Fruit fly (Drosophila melanogaster) whole organism, embryonic: ENCODE data around the gene CG14153.

Experiments
- Antp ChIP-seq: fragments of 200-800 bp; sonication (Bioruptor generic); optimal IDR thresholded peaks from 3 replicates; lab custom pipeline; 2016; ENCODE audit warnings: missing biosample characterization, missing genetic modification characterization
- Atf3 ChIP-seq: fragments of 200-800 bp; sonication (Bioruptor generic); optimal IDR thresholded peaks from 3 replicates; lab custom pipeline; 2016; ENCODE audit warnings: missing biosample characterization, missing genetic modification characterization
- Awh ChIP-seq: fragments of 200-800 bp; sonication (Bioruptor generic); IDR thresholded peaks from 2 replicates; pipeline ENCODE4, ENCODE4 v1.3.6; 2022; ENCODE audit warnings: missing biosample characterization, missing genetic modification characterization
- Bgb ChIP-seq: fragments of 200-800 bp; sonication (Bioruptor generic); IDR thresholded peaks from 2 replicates; pipeline ENCODE4 v1.3.6; 2022; ENCODE audit warnings: missing biosample characterization, missing genetic modification characterization; ENCODE audit not compliant: partially characterized antibody
- Blimp-1 ChIP-seq: fragments of 200-800 bp; sonication (Bioruptor generic); optimal IDR thresholded peaks from 3 replicates; lab custom pipeline; 2018; ENCODE audit warnings: missing biosample characterization, missing genetic modification characterization, mild to moderate bottlenecking, moderate library complexity, missing genetic modification reagents
- CG11093 ChIP-seq: fragments of 200-800 bp; sonication (Bioruptor generic); IDR thresholded peaks from 3 replicates; pipeline ENCODE4 v1.3.6; 2022; ENCODE audit warnings: missing biosample characterization, missing genetic modification characterization
- CG11456 ChIP-seq: fragments of 200-800 bp; sonication (Bioruptor generic); IDR thresholded peaks from 3 replicates; pipeline ENCODE4 v1.3.6; 2022; ENCODE audit warnings: missing biosample characterization, missing genetic modification characterization
- CG13287 ChIP-seq: fragments of 200-800 bp; sonication (Bioruptor generic); IDR thresholded peaks from 2 replicates; pipeline ENCODE4 v1.3.6; 2022; ENCODE audit warnings: missing biosample characterization, missing genetic modification characterization; ENCODE audit not compliant: partially characterized antibody
- CG14667 ChIP-seq: fragments of 200-800 bp; sonication (Bioruptor generic); IDR thresholded peaks from 2 replicates; pipeline ENCODE4 v1.3.6; 2022; ENCODE audit warnings: missing biosample characterization, missing genetic modification characterization
- CG15011 ChIP-seq: fragments of 200-800 bp; sonication (Bioruptor generic); optimal IDR thresholded peaks from 3 replicates; lab custom pipeline; 2018; ENCODE audit warnings: missing biosample characterization, mild to moderate bottlenecking, missing genetic modification characterization
- CG15269 ChIP-seq: fragments of 200-800 bp; sonication (Bioruptor generic); optimal IDR thresholded peaks from 2 replicates; lab custom pipeline; 2018; ENCODE audit warnings: missing biosample characterization, mild to moderate bottlenecking, missing genetic modification characterization, moderate library complexity
- CG1529 ChIP-seq: fragments of 200-800 bp; sonication (Bioruptor generic); optimal IDR thresholded peaks from 3 replicates; lab custom pipeline; 2018; ENCODE audit warnings: missing biosample characterization, missing genetic modification characterization
- CG1647 ChIP-seq: fragments of 200-800 bp; sonication (Bioruptor generic); optimal IDR thresholded peaks from 3 replicates; lab custom pipeline; 2016; ENCODE audit warnings: missing biosample characterization, missing genetic modification characterization
- CG17361 ChIP-seq: fragments of 200-800 bp; sonication (Bioruptor generic); IDR thresholded peaks from 3 replicates; pipeline ENCODE4 v1.3.6; 2022; ENCODE audit warnings: missing biosample characterization, missing genetic modification characterization
- CG18011 ChIP-seq: fragments of 200-800 bp; sonication (Bioruptor generic); optimal IDR thresholded peaks from 2 replicates; lab custom pipeline; 2017; ENCODE audit warnings: missing biosample characterization, missing genetic modification characterization, mild to moderate bottlenecking, moderate library complexity, missing genotype
- CG1832 ChIP-seq: fragments of 200-800 bp; sonication (Bioruptor generic); optimal IDR thresholded peaks from 2 replicates; lab custom pipeline; 2017; ENCODE audit warnings: missing biosample characterization, mild to moderate bottlenecking, missing genetic modification characterization, inconsistent platforms
- CG30020 ChIP-seq: fragments of 200-800 bp; optimal IDR thresholded peaks from 2 replicates; lab custom pipeline; 2019; ENCODE audit warnings: missing biosample characterization, mild to moderate bottlenecking, missing genetic modification characterization, moderate library complexity
- CG3726 ChIP-seq: fragments of 200-800 bp; sonication (Bioruptor generic); IDR thresholded peaks from 3 replicates; pipeline ENCODE4, ENCODE4 v1.3.6; 2022; ENCODE audit warnings: missing biosample characterization, missing genetic modification characterization
- CG7271 ChIP-seq: fragments of 200-800 bp; sonication (Bioruptor generic); optimal IDR thresholded peaks from 2 replicates; lab custom pipeline; 2018; ENCODE audit warnings: missing biosample characterization, mild to moderate bottlenecking, missing genetic modification characterization, moderate library complexity
- CG9932 ChIP-seq: fragments of 200-800 bp; sonication (Bioruptor generic); IDR thresholded peaks from 2 replicates; pipeline ENCODE4 v1.3.6; 2022; ENCODE audit warnings: missing biosample characterization, missing genetic modification characterization
- Dbx ChIP-seq: fragments of 200-800 bp; sonication (Bioruptor generic); IDR thresholded peaks from 3 replicates; pipeline ENCODE4 v1.3.6; 2022; ENCODE audit warnings: missing biosample characterization, missing genetic modification characterization
- Drgx ChIP-seq: fragments of 200-800 bp; sonication (Bioruptor generic); IDR thresholded peaks from 2 replicates; pipeline ENCODE4 v1.3.6; 2022; ENCODE audit warnings: missing biosample characterization, missing genetic modification characterization
- HLH4C ChIP-seq: fragments of 200-800 bp; sonication (Bioruptor generic); IDR thresholded peaks from 3 replicates; pipeline ENCODE4 v1.3.6; 2022; ENCODE audit warnings: missing biosample characterization, missing genetic modification characterization; ENCODE audit not compliant: partially characterized antibody
- HLHmδ ChIP-seq: fragments of 200-800 bp; sonication (Bioruptor generic); optimal IDR thresholded peaks from 2 replicates; lab custom pipeline; 2018; ENCODE audit warnings: missing biosample characterization, mild to moderate bottlenecking, missing genetic modification characterization, moderate library complexity
- Hr3 ChIP-seq: fragments of 200-800 bp; sonication (Bioruptor generic); optimal IDR thresholded peaks from 3 replicates; lab custom pipeline; 2016; ENCODE audit warnings: missing biosample characterization, missing genetic modification characterization
- Hr51 ChIP-seq, 2 experiments: fragments of 200-800 bp; sonication (Bioruptor generic); optimal IDR thresholded peaks; 2 replicates in 1 of 2; 3 replicates in 1 of 2; lab custom pipeline; 2016 to 2018; ENCODE audit warnings: missing biosample characterization in 2 of 2, missing genetic modification characterization in 2 of 2, mild to moderate bottlenecking in 1 of 2, moderate library complexity in 1 of 2
- MESR4 ChIP-seq: fragments of 200-800 bp; sonication (Bioruptor generic); optimal IDR thresholded peaks from 2 replicates; lab custom pipeline; 2018; ENCODE audit warnings: missing biosample characterization, mild to moderate bottlenecking, missing genetic modification characterization, moderate library complexity
- Max ChIP-seq: fragments of 200-800 bp; sonication (Bioruptor generic); optimal IDR thresholded peaks from 2 replicates; lab custom pipeline; 2016; ENCODE audit warnings: missing biosample characterization, mild to moderate bottlenecking, missing genetic modification characterization
- Nf-YB ChIP-seq: fragments of 200-800 bp; sonication (Bioruptor generic); optimal IDR thresholded peaks from 3 replicates; lab custom pipeline; 2019; ENCODE audit warnings: missing biosample characterization, mild to moderate bottlenecking, missing genetic modification characterization, moderate library complexity
- Sin3A ChIP-seq: fragments of >200 bp; optimal IDR thresholded peaks from 2 replicates; lab custom pipeline; 2018
- Trl ChIP-seq, 3 experiments: fragments of >200 bp in 2 of 3; fragments of 200-800 bp in 1 of 3; sonication (Bioruptor generic) in 1 of 3; optimal IDR thresholded peaks; 2 replicates in 1 of 3; 3 replicates in 2 of 3; lab custom pipeline; 2016 to 2017; ENCODE audit warnings: missing biosample characterization in 1 of 3, missing genetic modification characterization in 1 of 3
- ara ChIP-seq: fragments of 200-800 bp; sonication (Bioruptor generic); IDR thresholded peaks from 2 replicates; pipeline ENCODE4 v1.3.6; 2022; ENCODE audit warnings: missing biosample characterization, missing genetic modification characterization
- br ChIP-seq: fragments of >200 bp; optimal IDR thresholded peaks from 2 replicates; lab custom pipeline; 2017
- danr ChIP-seq: fragments of 200-800 bp; sonication (Bioruptor generic); IDR thresholded peaks from 2 replicates; pipeline ENCODE4 v1.3.6; 2022; ENCODE audit warnings: missing biosample characterization, missing genetic modification characterization
- exex ChIP-seq: fragments of 200-800 bp; sonication (Bioruptor generic); optimal IDR thresholded peaks from 4 replicates; lab custom pipeline; 2018; ENCODE audit warnings: missing biosample characterization, mild to moderate bottlenecking, missing genetic modification characterization, moderate library complexity
- gem ChIP-seq: fragments of 200-800 bp; sonication (Bioruptor generic); optimal IDR thresholded peaks from 2 replicates; lab custom pipeline; 2019; ENCODE audit warnings: missing biosample characterization, mild to moderate bottlenecking, missing genetic modification characterization, moderate library complexity
- jigr1 ChIP-seq: fragments of 200-800 bp; sonication (Bioruptor generic); IDR thresholded peaks from 3 replicates; pipeline ENCODE4 v1.3.6; 2022; ENCODE audit warnings: missing biosample characterization, missing genetic modification characterization
- kni ChIP-seq: fragments of 200-800 bp; sonication (Bioruptor generic); optimal IDR thresholded peaks from 3 replicates; lab custom pipeline; 2017; ENCODE audit warnings: mild to moderate bottlenecking, missing biosample characterization, missing genetic modification reagents, missing genetic modification characterization
- lab ChIP-seq: fragments of 200-800 bp; sonication (Bioruptor generic); optimal IDR thresholded peaks from 3 replicates; lab custom pipeline; 2017; ENCODE audit warnings: missing biosample characterization, missing genetic modification characterization, mild to moderate bottlenecking, moderate library complexity, missing genetic modification reagents
- lov ChIP-seq, 2 experiments: fragments of 200-800 bp in 1 of 2; fragments of >200 bp in 1 of 2; sonication (Bioruptor generic) in 1 of 2; IDR thresholded peaks in 1 of 2; optimal IDR thresholded peaks in 1 of 2; 2 replicates in 1 of 2; 3 replicates in 1 of 2; pipeline versions ENCODE4 v1.3.6 to Lab custom; 2017 to 2022; ENCODE audit warnings: missing biosample characterization in 1 of 2, missing genetic modification characterization in 1 of 2
- nom ChIP-seq: fragments of 200-800 bp; sonication (Bioruptor generic); optimal IDR thresholded peaks from 2 replicates; lab custom pipeline; 2017; ENCODE audit warnings: missing biosample characterization, missing genetic modification characterization, mild to moderate bottlenecking, moderate library complexity, missing genetic modification reagents
- onecut ChIP-seq: fragments of 200-800 bp; sonication (Bioruptor generic); IDR thresholded peaks from 2 replicates; pipeline ENCODE4 v1.3.6; 2022; ENCODE audit warnings: missing biosample characterization, missing genetic modification characterization
- pros ChIP-seq: fragments of 200-800 bp; sonication (Bioruptor generic); optimal IDR thresholded peaks from 3 replicates; lab custom pipeline; 2019; ENCODE audit warnings: missing biosample characterization, mild to moderate bottlenecking, missing genetic modification characterization, moderate library complexity
- slp2 ChIP-seq: fragments of 200-800 bp; sonication (Bioruptor generic); optimal IDR thresholded peaks from 2 replicates; lab custom pipeline; 2016; ENCODE audit warnings: missing biosample characterization, missing genetic modification characterization
- tgo ChIP-seq: fragments of 200-800 bp; sonication (Bioruptor generic); IDR thresholded peaks from 3 replicates; pipeline ENCODE4 v1.3.6; 2022; ENCODE audit warnings: missing biosample characterization, missing genetic modification characterization

The CG14153 gene

DNA sequence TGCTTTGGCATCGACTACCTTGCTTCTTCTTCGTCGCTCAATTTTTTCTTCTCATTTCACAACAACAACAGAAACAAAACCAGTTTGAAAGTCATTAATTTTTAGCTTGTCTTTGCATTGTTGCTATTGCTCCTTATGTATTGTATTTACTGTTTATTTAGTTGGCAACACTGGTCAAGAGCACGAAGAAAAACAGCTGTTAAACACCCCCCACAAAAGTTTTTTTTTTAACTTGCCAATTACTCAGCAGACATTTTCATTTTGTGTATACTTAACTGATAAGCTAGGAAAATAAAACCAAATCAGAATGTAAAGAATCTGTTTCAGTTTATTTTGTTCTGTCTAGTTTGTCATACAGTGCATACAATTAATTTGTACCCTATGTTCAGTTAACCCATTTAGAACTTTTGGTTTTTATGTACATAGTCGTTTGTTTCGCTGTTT, 36.4 kb downstream of the CG14153 start (continued):
- TF ChIP-seq Atf3 (no peak), lab (peak; percentile 57), Max (no peak), CG18011 (GFP tag; lab: Kevin White, UChicago) (peak; percentile 36), br (no peak), CG15269 (tag; lab: Kevin White, UChicago) (peak; percentile 40), Awh (GFP tag; lab: Robert Waterston, UW) (peak; percentile 21; the same call in 1 of the 2 replicates), Nf-YB (GFP tag; lab: Kevin White, UChicago) (no peak), CG1529 (GFP tag; lab: Kevin White, UChicago) (no peak), jigr1 (GFP tag; lab: Robert Waterston, UW) (no peak), Hr51 (GFP tag; optimal IDR thresholded peaks at IDR 0.05; lab: Kevin White, UChicago) (peak in 1 of 2 experiments; percentile 31), CG3726 (GFP tag; lab: Robert Waterston, UW) (no peak), Blimp-1 (GFP tag; lab: Kevin White, UChicago) (peak; percentile 38), Sin3A (lab: Kevin White, UChicago) (no peak), CG13287 (GFP tag; lab: Robert Waterston, UW) (no peak), pros (GFP tag; lab: Kevin White, UChicago) (no peak), Hr3 (GFP tag; lab: Kevin White, UChicago) (no peak), CG30020 (no peak), CG14667 (GFP tag; lab: Robert Waterston, UW) (no peak), CG1832 (GFP tag; lab: Kevin White, UChicago) (no peak), slp2 (no peak), CG1647 (GFP tag; lab: Kevin White, UChicago) (no peak), CG11456 (0 out of 3 replicates have a peak, but pooled peaks have one; percentile 9), gem (tag; lab: Kevin White, UChicago) (peak; percentile 46), CG11093 (GFP tag; lab: Robert Waterston, UW) (no peak), CG17361 (GFP tag; lab: Robert Waterston, UW) (0 out of 3 replicates have a peak, but pooled peaks have one; percentile 11)

DNA sequence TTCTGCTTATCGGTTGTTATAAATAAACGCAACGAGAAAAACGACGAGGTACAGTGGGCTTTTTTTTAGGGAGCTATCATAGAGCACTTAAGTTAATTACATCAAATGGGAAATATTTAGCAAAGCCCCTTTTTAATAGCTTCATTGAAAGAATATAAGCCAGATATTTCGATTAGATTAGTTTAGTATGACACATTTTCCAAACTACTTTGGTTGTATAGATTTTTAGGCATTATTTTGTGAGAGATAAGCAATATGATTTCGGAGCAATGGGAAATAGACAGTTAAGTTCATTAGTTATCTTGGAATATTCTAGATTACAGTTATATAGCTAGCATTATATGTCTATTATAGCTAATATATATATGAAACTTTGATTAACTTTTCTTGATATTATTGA, 36.8 kb downstream of the CG14153 start:
- TF ChIP-seq MESR4 (no peak), exex (tag; lab: Kevin White, UChicago) (peak; percentile 89)
- TF ChIP-seq, all 482 proteins: peak for 1

dm6 chr3L:10680728-10681306, 37.5 kb downstream of the CG14153 start:
- no peak for TF ChIP-seq CG7271
- TF ChIP-seq HLH4C (GFP tag; lab: Robert Waterston, UW) = no peak
- peak; percentile 26 for TF ChIP-seq HLHmδ (GFP tag; lab: Kevin White, UChicago)
- peak; percentile 12 for TF ChIP-seq CG1832 (GFP tag; lab: Kevin White, UChicago)
- 0 out of 2 replicates have a peak, but pooled peaks have one; percentile 18 for TF ChIP-seq CG9932
- TF ChIP-seq kni (GFP tag; lab: Kevin White, UChicago) = peak; percentile 56
- TF ChIP-seq ara = 0 out of 2 replicates have a peak, but pooled peaks have one; percentile 32
- peak; percentile 15 for TF ChIP-seq onecut (GFP tag; lab: Robert Waterston, UW)
- peak; percentile 12 for TF ChIP-seq nom (GFP tag; lab: Kevin White, UChicago)
- 0 out of 2 replicates have a peak, but pooled peaks have one; percentile 28 for TF ChIP-seq Drgx
- TF ChIP-seq Trl (optimal IDR thresholded peaks at IDR 0.05; lab: Kevin White, UChicago) = peak; percentile 48 to 77
- no peak for TF ChIP-seq Trl (GFP tag; optimal IDR thresholded peaks at IDR 0.05; lab: Kevin White, UChicago)
- TF ChIP-seq Bgb = peak; percentile 38; the same call in 1 of the 2 replicates
- TF ChIP-seq danr (GFP tag; lab: Robert Waterston, UW) = no peak
- TF ChIP-seq pros (GFP tag; lab: Kevin White, UChicago) = peak; percentile 96
- no peak for TF ChIP-seq Antp (GFP tag; lab: Kevin White, UChicago)
- peak; percentile 20 for TF ChIP-seq lab
- TF ChIP-seq CG15011 (GFP tag; lab: Kevin White, UChicago) = no peak
- TF ChIP-seq tgo = no peak
- TF ChIP-seq Dbx (GFP tag; lab: Robert Waterston, UW) = 0 out of 3 replicates have a peak, but pooled peaks have one; percentile 19
- no peak for TF ChIP-seq lov (optimal IDR thresholded peaks at IDR 0.05; lab: Kevin White, UChicago)
- 0 out of 3 replicates have a peak, but pooled peaks have one; percentile 56 for TF ChIP-seq lov (GFP tag; IDR thresholded peaks at IDR 0.05; lab: Robert Waterston, UW)
